Worm (Caenorhabditis elegans): Measurements from ENCODE around the gene R10E4.6.

DNA sequence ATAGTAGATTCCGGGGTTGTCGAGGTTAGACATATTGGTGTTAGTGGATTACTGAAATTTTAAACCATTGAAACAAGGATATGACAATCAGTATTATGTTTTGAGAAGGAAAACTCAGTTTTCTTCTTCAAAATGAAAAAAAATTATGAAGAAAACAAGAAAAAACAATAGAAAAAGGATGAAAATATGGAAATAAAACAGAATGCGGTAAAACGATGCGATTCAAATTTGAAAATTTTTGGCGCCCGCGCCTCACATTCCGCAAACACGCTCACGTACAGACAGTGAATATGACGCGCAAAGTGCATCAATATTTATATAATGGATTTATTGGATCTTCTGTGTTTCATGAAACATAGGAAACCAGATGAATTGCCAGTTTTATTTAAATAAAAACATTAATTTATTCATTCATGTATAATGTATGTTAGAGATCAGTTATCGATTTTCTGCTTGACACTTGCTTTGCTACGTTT, 2.0 kb upstream of the R10E4.6 start, which contains the start of gene mcm-5:
- TF ChIP-seq ama-1 (optimal IDR thresholded peaks at IDR 0.05) (no peak), nhr-11 (tag; optimal IDR thresholded peaks at IDR 0.05) (no peak), snpc-4 (tag; optimal IDR thresholded peaks at IDR 0.05) (no peak), lin-35 (GFP tag; optimal IDR thresholded peaks at IDR 0.05) (peak; percentile 82 to 89), unc-130 (tag; optimal IDR thresholded peaks at IDR 0.05) (peak; percentile 77)
